Worm (Caenorhabditis elegans) whole organism, L1 larva: ENCODE results near the gene R12B2.2.

Source experiments
- Y116A8C.19 ChIP-seq: sonication (generic microtip); optimal IDR thresholded peaks from 2 replicates; lab custom pipeline; 2016; ENCODE audit warnings: missing compliant biosample characterization, missing genetic modification characterization, borderline replicate concordance
- alr-1 ChIP-seq: fragments of 200-800 bp; sonication (Bioruptor generic); optimal IDR thresholded peaks from 2 replicates; lab custom pipeline; 2018; ENCODE audit warnings: borderline replicate concordance, mild to moderate bottlenecking, missing genetic modification characterization, missing compliant biosample characterization
- blmp-1 ChIP-seq: fragments of 150-350 bp; optimal IDR thresholded peaks from 2 replicates; lab custom pipeline; 2014; ENCODE audit warnings: missing biosample characterization, missing genetic modification characterization
- ceh-8 ChIP-seq: fragments of 200-800 bp; sonication (Bioruptor generic); optimal IDR thresholded peaks from 2 replicates; lab custom pipeline; 2018; ENCODE audit warnings: mild to moderate bottlenecking, missing genetic modification characterization, moderate library complexity, missing compliant biosample characterization
- ceh-82 ChIP-seq, 3 experiments: fragments of 150-350 bp in 1 of 3; sonication (generic microtip) in 2 of 3; optimal IDR thresholded peaks; 2 replicates each; lab custom pipeline; 2014 to 2017; ENCODE audit warnings: missing biosample characterization in 3 of 3, missing genetic modification characterization in 3 of 3
- ceh-90 ChIP-seq: sonication (generic microtip); optimal IDR thresholded peaks from 2 replicates; lab custom pipeline; 2016; ENCODE audit warnings: missing genetic modification characterization, missing compliant biosample characterization
- dpl-1 ChIP-seq, 3 experiments: fragments of 150-350 bp in 2 of 3; sonication (generic microtip) in 1 of 3; optimal IDR thresholded peaks; 2 replicates each; lab custom pipeline; 2014 to 2017; ENCODE audit warnings: missing biosample characterization in 3 of 3, missing genetic modification characterization in 3 of 3, missing genetic modification reagents in 3 of 3
- efl-1 ChIP-seq, 4 experiments: fragments of 150-350 bp; optimal IDR thresholded peaks in 3 of 4; peaks in 1 of 4; 1 replicate in 1 of 4; 2 replicates in 3 of 4; lab custom pipeline; 2014; ENCODE audit warnings: missing biosample characterization in 2 of 4, missing genetic modification characterization in 2 of 4, missing genetic modification reagents in 2 of 4
- egl-27 ChIP-seq, 2 experiments: fragments of 150-350 bp in 1 of 2; sonication (generic microtip); optimal IDR thresholded peaks; 3 replicates each; lab custom pipeline; 2017 to 2018; ENCODE audit warnings: missing biosample characterization in 2 of 2, missing genetic modification characterization in 2 of 2, missing genetic modification reagents in 2 of 2
- ets-5 ChIP-seq: fragments of 200-800 bp; sonication (Bioruptor generic); IDR thresholded peaks from 2 replicates; pipeline ENCODE4 v1.3.6; 2022; ENCODE audit warnings: missing genetic modification characterization, missing compliant biosample characterization
- fkh-4 ChIP-seq: sonication (generic microtip); optimal IDR thresholded peaks from 2 replicates; lab custom pipeline; 2016; ENCODE audit warnings: missing compliant biosample characterization, missing genetic modification characterization, borderline replicate concordance
- fkh-8 ChIP-seq: sonication (generic microtip); optimal IDR thresholded peaks from 2 replicates; lab custom pipeline; 2016; ENCODE audit warnings: mild to moderate bottlenecking, missing genetic modification characterization, missing compliant biosample characterization
- grh-1 ChIP-seq: fragments of 200-800 bp; sonication (Bioruptor generic); IDR thresholded peaks from 2 replicates; pipeline ENCODE4 v1.3.6; 2022; ENCODE audit warnings: missing genetic modification reagents, missing genetic modification characterization, missing compliant biosample characterization
- isw-1 ChIP-seq: fragments of 200-800 bp; sonication (Bioruptor generic); IDR thresholded peaks from 2 replicates; pipeline ENCODE4 v1.3.6; 2022; ENCODE audit warnings: missing genetic modification characterization, missing compliant biosample characterization
- lin-14 ChIP-seq: fragments of 200-800 bp; sonication (Bioruptor generic); optimal IDR thresholded peaks from 2 replicates; lab custom pipeline; 2018; ENCODE audit warnings: mild to moderate bottlenecking, missing genetic modification characterization, moderate library complexity, missing compliant biosample characterization
- lin-35 ChIP-seq, 2 experiments: fragments of 150-350 bp; optimal IDR thresholded peaks; 2 replicates each; lab custom pipeline; 2014; ENCODE audit warnings: missing biosample characterization in 2 of 2, missing genetic modification characterization in 2 of 2, missing genetic modification reagents in 2 of 2
- lin-39 ChIP-seq: fragments of 150-350 bp; optimal IDR thresholded peaks from 2 replicates; lab custom pipeline; 2014; ENCODE audit warnings: missing biosample characterization, missing genetic modification reagents, missing genetic modification characterization
- lir-3 ChIP-seq: sonication (generic microtip); optimal IDR thresholded peaks from 2 replicates; lab custom pipeline; 2016; ENCODE audit warnings: mild to moderate bottlenecking, missing genetic modification characterization, moderate library complexity, missing compliant biosample characterization; ENCODE audit not compliant: poor library complexity
- lsy-2 ChIP-seq, 2 experiments: fragments of 150-350 bp; optimal IDR thresholded peaks; 2 replicates each; lab custom pipeline; 2014; ENCODE audit warnings: missing biosample characterization in 2 of 2, missing genetic modification characterization in 2 of 2
- mep-1 ChIP-seq: fragments of 150-350 bp; optimal IDR thresholded peaks from 2 replicates; lab custom pipeline; 2014; ENCODE audit warnings: missing biosample characterization, missing genetic modification characterization
- nhr-11 ChIP-seq: fragments of 150-350 bp; optimal IDR thresholded peaks from 2 replicates; lab custom pipeline; 2014; ENCODE audit warnings: missing biosample characterization, missing genetic modification characterization
- nhr-237 ChIP-seq: fragments of 150-350 bp; optimal IDR thresholded peaks from 2 replicates; lab custom pipeline; 2014; ENCODE audit warnings: missing biosample characterization, missing genetic modification characterization
- nhr-47 ChIP-seq: sonication (generic microtip); optimal IDR thresholded peaks from 2 replicates; lab custom pipeline; 2016; ENCODE audit warnings: mild to moderate bottlenecking, missing genetic modification characterization, moderate library complexity, missing compliant biosample characterization
- nhr-71 ChIP-seq: sonication (generic microtip); optimal IDR thresholded peaks from 2 replicates; lab custom pipeline; 2016; ENCODE audit warnings: mild to moderate bottlenecking, missing genetic modification characterization, moderate library complexity, missing compliant biosample characterization
- nhr-77 ChIP-seq: fragments of 150-350 bp; optimal IDR thresholded peaks from 2 replicates; lab custom pipeline; 2014; ENCODE audit warnings: missing biosample characterization, missing genetic modification characterization
- nhr-84 ChIP-seq: sonication (generic microtip); optimal IDR thresholded peaks from 2 replicates; lab custom pipeline; 2017; ENCODE audit warnings: missing biosample characterization, missing genetic modification characterization
- nhr-85 ChIP-seq: sonication (generic microtip); peaks from one replicate; lab custom pipeline; 2016; ENCODE audit warnings: missing genetic modification characterization, inconsistent platforms, missing compliant biosample characterization
- rnt-1 ChIP-seq: sonication (generic microtip); optimal IDR thresholded peaks from 2 replicates; lab custom pipeline; 2016; ENCODE audit warnings: mild to moderate bottlenecking, missing genetic modification characterization, moderate library complexity, missing compliant biosample characterization
- skn-1 ChIP-seq: fragments of 150-350 bp; optimal IDR thresholded peaks from 2 replicates; lab custom pipeline; 2014; ENCODE audit warnings: missing biosample characterization, missing genetic modification characterization
- snpc-4 ChIP-seq: fragments of 150-350 bp; optimal IDR thresholded peaks from 2 replicates; lab custom pipeline; 2014; ENCODE audit warnings: missing biosample characterization, missing genetic modification characterization
- snu-23 ChIP-seq: sonication (generic microtip); optimal IDR thresholded peaks from 2 replicates; lab custom pipeline; 2016; ENCODE audit warnings: missing genetic modification characterization, missing compliant biosample characterization
- sox-4 ChIP-seq: sonication (generic microtip); optimal IDR thresholded peaks from 2 replicates; lab custom pipeline; 2016; ENCODE audit warnings: missing genetic modification characterization, missing compliant biosample characterization
- sup-37 ChIP-seq: fragments of 200-800 bp; sonication (Bioruptor generic); optimal IDR thresholded peaks from 2 replicates; lab custom pipeline; 2018; ENCODE audit warnings: mild to moderate bottlenecking, missing genetic modification characterization, missing compliant biosample characterization
- tbx-2 ChIP-seq: sonication (generic microtip); optimal IDR thresholded peaks from 2 replicates; lab custom pipeline; 2016; ENCODE audit warnings: missing genetic modification characterization, missing compliant biosample characterization
- unc-130 ChIP-seq: fragments of 150-350 bp; optimal IDR thresholded peaks from 2 replicates; lab custom pipeline; 2017; ENCODE audit warnings: missing biosample characterization, missing genetic modification characterization, inconsistent platforms
- unc-62 ChIP-seq: fragments of 150-350 bp; optimal IDR thresholded peaks from 2 replicates; lab custom pipeline; 2014; ENCODE audit warnings: missing biosample characterization, missing genetic modification reagents, missing genetic modification characterization
- unc-86 ChIP-seq: sonication (generic microtip); optimal IDR thresholded peaks from 2 replicates; lab custom pipeline; 2016; ENCODE audit warnings: missing genetic modification characterization, missing compliant biosample characterization
- zag-1 ChIP-seq: fragments of 150-350 bp; optimal IDR thresholded peaks from 2 replicates; lab custom pipeline; 2014; ENCODE audit warnings: missing biosample characterization, missing genetic modification characterization
- ztf-11 ChIP-seq, 2 experiments: sonication (generic microtip); optimal IDR thresholded peaks; 2 replicates each; lab custom pipeline; 2016 to 2017; ENCODE audit warnings: missing genetic modification characterization in 2 of 2, missing biosample characterization in 1 of 2, missing compliant biosample characterization in 1 of 2

Gene R12B2.2

DNA sequence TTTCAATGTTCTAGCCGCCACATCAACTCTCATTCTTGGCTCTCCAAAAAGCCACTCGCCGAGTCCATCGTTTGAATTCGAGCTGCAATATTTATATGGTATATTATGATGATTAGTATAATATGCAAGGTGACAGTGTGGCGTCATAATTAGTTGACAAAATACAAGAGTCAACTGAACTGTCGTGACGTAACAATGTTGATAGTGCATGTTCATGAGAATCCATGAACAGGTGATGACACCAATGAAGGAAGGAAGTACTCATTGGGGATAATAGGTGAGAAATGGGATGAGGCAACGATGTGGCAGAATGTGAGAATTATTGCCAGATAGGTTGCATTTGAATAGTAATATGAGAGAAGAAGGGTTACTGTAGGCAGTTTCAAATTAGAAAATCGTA, 11.8 kb upstream of the R12B2.2 start:
- TF ChIP-seq efl-1 (optimal IDR thresholded peaks at IDR 0.05; lab: Kevin White, UChicago): no peak
- peak in 1 of 2 experiments; percentile 44 for TF ChIP-seq efl-1 (GFP tag; optimal IDR thresholded peaks at IDR 0.05 in 1 of 2; lab: Kevin White, UChicago)
- TF ChIP-seq unc-62 (GFP tag; lab: Kevin White, UChicago): no peak

ce11 chrIII:5798747-5799146, 8.1 kb upstream of the R12B2.2 start, which contains the start of gene ceh-10:
Gene ceh-10 (plus strand): TSS chrIII:5799047.
- TF ChIP-seq lin-14 (peak; percentile 44), tbx-2 (tag; lab: Kevin White, UChicago) (peak; percentile 4), ceh-8 (no peak)

- peak; percentile 6 for TF ChIP-seq snpc-4 (tag; lab: Kevin White, UChicago)
- TF ChIP-seq Y116A8C.19 (tag; lab: Kevin White, UChicago): no peak
- no peak for TF ChIP-seq grh-1 (GFP tag; lab: Robert Waterston, UW)
- TF ChIP-seq nhr-237: no peak
- peak; percentile 53 to 79 for TF ChIP-seq efl-1 (optimal IDR thresholded peaks at IDR 0.05; lab: Kevin White, UChicago)
- TF ChIP-seq efl-1 (GFP tag; optimal IDR thresholded peaks at IDR 0.05 in 1 of 2; lab: Kevin White, UChicago): peak; percentile 87 to 98
- TF ChIP-seq ceh-82 (tag; optimal IDR thresholded peaks at IDR 0.05; lab: Kevin White, UChicago): peak in 1 of 3 experiments; percentile 14
- no peak for TF ChIP-seq nhr-77
- peak; percentile 72 to 86 (median 80) for TF ChIP-seq dpl-1 (GFP tag; optimal IDR thresholded peaks at IDR 0.05; lab: Kevin White, UChicago)
- no peak for TF ChIP-seq isw-1 (GFP tag; lab: Robert Waterston, UW)
- TF ChIP-seq mep-1: peak; percentile 48
- TF ChIP-seq fkh-8 (tag; lab: Kevin White, UChicago): peak; percentile 1
- TF ChIP-seq nhr-11 (tag; lab: Kevin White, UChicago): no peak
- no peak for TF ChIP-seq unc-62 (GFP tag; lab: Kevin White, UChicago)
- TF ChIP-seq nhr-85 (tag; lab: Kevin White, UChicago): peak; percentile 40
- TF ChIP-seq lin-14: peak; percentile 35
- TF ChIP-seq sup-37 (GFP tag; lab: Kevin White, UChicago): no peak
- peak; percentile 9 for TF ChIP-seq fkh-4 (tag; lab: Kevin White, UChicago)
- TF ChIP-seq skn-1 (tag; lab: Kevin White, UChicago): peak; percentile 29
- TF ChIP-seq tbx-2 (tag; lab: Kevin White, UChicago): peak; percentile 5
- TF ChIP-seq lir-3 (tag; lab: Kevin White, UChicago): peak; percentile 18
- TF ChIP-seq ceh-90 (tag; lab: Kevin White, UChicago): peak; percentile 59
- peak; percentile 68 to 89 for TF ChIP-seq lin-35 (GFP tag; optimal IDR thresholded peaks at IDR 0.05; lab: Kevin White, UChicago)
- no peak for TF ChIP-seq alr-1 (tag; lab: Kevin White, UChicago)
- TF ChIP-seq nhr-84: no peak
- TF ChIP-seq nhr-71 (tag; lab: Kevin White, UChicago): peak; percentile 14
- peak in 1 of 2 experiments; percentile 1 for TF ChIP-seq ztf-11 (tag; optimal IDR thresholded peaks at IDR 0.05; lab: Kevin White, UChicago)
- no peak for TF ChIP-seq unc-86 (tag; lab: Kevin White, UChicago)
- TF ChIP-seq sox-4 (tag; lab: Kevin White, UChicago): no peak
- TF ChIP-seq snu-23 (GFP tag; lab: Kevin White, UChicago): peak; percentile 16
- no peak for TF ChIP-seq zag-1 (tag; lab: Kevin White, UChicago)
- peak in 1 of 2 experiments; percentile 51 for TF ChIP-seq lsy-2 (tag; optimal IDR thresholded peaks at IDR 0.05; lab: Kevin White, UChicago)
- peak; percentile 16 for TF ChIP-seq blmp-1
- peak; percentile 80 for TF ChIP-seq rnt-1 (tag; lab: Kevin White, UChicago)
- no peak for TF ChIP-seq ceh-8
- TF ChIP-seq ets-5: no peak
- TF ChIP-seq unc-130: no peak
These were observed 3.8 kb upstream of the R12B2.2 start, which contains the start of the genes polq-1 and him-10 for ce11 chrIII:5802971-5803370. Gene polq-1 (minus strand): TSS chrIII:5803160. Gene him-10 (plus strand): TSS chrIII:5803260.

DNA sequence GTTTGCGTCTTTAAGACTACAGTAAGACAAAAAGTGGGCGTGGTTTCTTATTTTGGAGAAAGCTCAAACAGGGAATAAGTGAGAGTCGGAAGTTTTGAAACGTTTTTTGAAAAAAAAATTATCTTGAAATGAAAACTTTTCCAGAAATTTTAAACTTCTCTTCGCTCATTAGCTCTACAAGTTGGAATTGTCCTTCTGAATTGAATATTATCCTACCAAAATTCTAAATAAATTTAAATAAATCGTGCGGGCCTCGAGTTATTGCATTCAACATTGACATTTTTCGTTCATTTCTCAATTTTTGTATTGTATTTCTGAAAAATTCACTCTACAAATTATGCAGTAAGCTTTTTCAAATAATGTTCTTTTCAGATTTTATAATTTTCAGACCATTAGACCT, 1.5 kb upstream of the R12B2.2 start, which contains the start of gene R12B2.3:
Gene R12B2.3 (plus strand): TSS at position 301 of the 400 bp plus-strand sequence.
- TF ChIP-seq egl-27 (tag; optimal IDR thresholded peaks at IDR 0.05; lab: Kevin White, UChicago): no peak
- no peak for TF ChIP-seq efl-1 (optimal IDR thresholded peaks at IDR 0.05; lab: Kevin White, UChicago)
- no peak for TF ChIP-seq efl-1 (GFP tag; optimal IDR thresholded peaks at IDR 0.05 in 1 of 2; lab: Kevin White, UChicago)
- TF ChIP-seq nhr-47 (tag; lab: Kevin White, UChicago): no peak
- no peak for TF ChIP-seq ceh-8
- no peak for TF ChIP-seq nhr-71 (tag; lab: Kevin White, UChicago)
- no peak for TF ChIP-seq lin-39 (tag; lab: Kevin White, UChicago)
- TF ChIP-seq lir-3 (tag; lab: Kevin White, UChicago): no peak
- TF ChIP-seq, all 84 proteins: peak for 0
